Fruit fly (Drosophila melanogaster): ENCODE results near the gene wol.

wol gene

DNA sequence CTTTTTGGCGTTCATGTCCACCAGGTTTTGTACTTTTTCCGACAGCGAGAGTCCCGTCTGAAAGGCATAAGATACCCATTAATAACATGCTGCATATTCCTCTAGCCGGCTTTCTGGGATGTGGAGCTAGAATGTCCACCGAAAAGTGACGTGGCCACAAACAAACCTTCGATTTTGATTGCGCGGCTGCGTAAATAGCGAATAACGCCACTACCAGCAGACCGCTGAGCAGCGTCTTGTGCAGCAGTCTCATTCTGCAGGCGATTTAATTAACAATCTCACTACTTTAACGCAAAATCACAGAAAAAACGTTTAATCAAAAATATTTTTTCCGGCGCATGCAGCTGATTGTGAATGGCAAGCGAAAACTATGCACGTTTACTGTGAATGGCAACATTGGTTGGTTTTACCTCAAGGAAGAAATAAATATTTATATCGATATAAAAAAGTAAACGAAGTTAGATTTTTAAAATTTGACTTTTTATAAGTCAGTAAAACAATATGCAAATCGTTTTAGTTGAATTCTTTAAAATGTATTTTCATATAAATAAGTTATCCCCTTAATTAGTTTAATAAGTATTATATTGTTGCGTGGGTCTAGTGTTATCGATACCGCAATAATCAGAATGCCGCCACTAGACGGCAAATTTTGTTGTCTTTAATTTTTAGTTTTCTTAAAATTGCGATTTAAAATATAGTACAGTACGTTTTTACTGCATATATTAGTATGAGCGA, 5.2 kb upstream of the wol start, which contains the start of the genes Ostgamma and Mettl14 (continued):
- TF ChIP-seq Xbp1 (GFP tag; optimal IDR thresholded peaks at IDR 0.05) (peak; percentile 94), tio (GFP tag; optimal IDR thresholded peaks at IDR 0.05) (no peak), pfk (GFP tag; optimal IDR thresholded peaks at IDR 0.05) (no peak), CG4617 (GFP tag; optimal IDR thresholded peaks at IDR 0.05; ENCODE audit: borderline replicate concordance) (peak; percentile 76), fru (optimal IDR thresholded peaks at IDR 0.05) (no peak), HmgD (GFP tag; optimal IDR thresholded peaks at IDR 0.05) (no peak), CG16813 (GFP tag; IDR thresholded peaks at IDR 0.05; ENCODE audit: partially characterized antibody) (peak; percentile 72), CG2712 (tag; optimal IDR thresholded peaks at IDR 0.05) (peak; percentile 84), CG11093 (GFP tag; IDR thresholded peaks at IDR 0.05) (no peak), emc (GFP tag; optimal IDR thresholded peaks at IDR 0.05) (no peak), Doc3 (GFP tag; IDR thresholded peaks at IDR 0.05; ENCODE audit: partially characterized antibody) (peak; percentile 71), tna (GFP tag; IDR thresholded peaks at IDR 0.05; ENCODE audit: partially characterized antibody) (0 out of 2 replicates have a peak, but pooled peaks have one; percentile 5), CG17912 (GFP tag; optimal IDR thresholded peaks at IDR 0.05) (no peak), MESR4 (GFP tag; optimal IDR thresholded peaks at IDR 0.05) (peak; percentile 55), CG2116 (GFP tag; optimal IDR thresholded peaks at IDR 0.05) (peak; percentile 91), CG10979 (tag; optimal IDR thresholded peaks at IDR 0.05) (peak; percentile 14), stwl (tag; optimal IDR thresholded peaks at IDR 0.05) (peak; percentile 36), CG31441 (GFP tag; IDR thresholded peaks at IDR 0.05) (0 out of 2 replicates have a peak, but pooled peaks have one; percentile 32), CG34422 (GFP tag; IDR thresholded peaks at IDR 0.05) (peak; percentile 74; the same call in 2 of the 3 replicates), al (GFP tag; IDR thresholded peaks at IDR 0.05) (no peak), Med (GFP tag) (peak; percentile 25), zen (tag; optimal IDR thresholded peaks at IDR 0.05) (peak; percentile 3), cad (GFP tag; optimal IDR thresholded peaks at IDR 0.05) (no peak), cg (GFP tag; optimal IDR thresholded peaks at IDR 0.05) (no peak), CG9437 (GFP tag; optimal IDR thresholded peaks at IDR 0.05) (no peak), maf-S (GFP tag; optimal IDR thresholded peaks at IDR 0.05) (no peak), sug (tag; optimal IDR thresholded peaks at IDR 0.05) (peak; percentile 37), CG8388 (GFP tag; optimal IDR thresholded peaks at IDR 0.05) (peak; percentile 16), PHDP (tag; optimal IDR thresholded peaks at IDR 0.05) (peak; percentile 16), YL-1 (GFP tag; optimal IDR thresholded peaks at IDR 0.05) (peak; percentile 82), CG17829 (tag; optimal IDR thresholded peaks at IDR 0.05) (peak; percentile 41), lola (GFP tag; optimal IDR thresholded peaks at IDR 0.05) (peak in 1 of 3 experiments; percentile 31), CG18764 (GFP tag; optimal IDR thresholded peaks at IDR 0.05) (no peak), Gug (GFP tag; IDR thresholded peaks at IDR 0.05) (no peak), Scr (GFP tag; IDR thresholded peaks at IDR 0.05; ENCODE audit: partially characterized antibody) (peak; percentile 89), Dp (GFP tag; optimal IDR thresholded peaks at IDR 0.05) (peak; percentile 35), CG7271 (tag; optimal IDR thresholded peaks at IDR 0.05) (peak; percentile 12), ato (GFP tag; IDR thresholded peaks at IDR 0.05; ENCODE audit: partially characterized antibody) (no peak), E2f2 (GFP tag; IDR thresholded peaks at IDR 0.05) (0 out of 2 replicates have a peak, but pooled peaks have one; percentile 28), CG14860 (GFP tag; IDR thresholded peaks at IDR 0.05; ENCODE audit: partially characterized antibody) (peak; percentile 66; the same call in 2 of the 3 replicates), CG14050 (GFP tag; IDR thresholded peaks at IDR 0.05) (no peak), Sry-δ (GFP tag; optimal IDR thresholded peaks at IDR 0.05) (peak; percentile 74), MBD-R2 (GFP tag; IDR thresholded peaks at IDR 0.05) (peak; percentile 52), crp (GFP tag; optimal IDR thresholded peaks at IDR 0.05) (peak in 1 of 2 experiments; percentile 65), Ssrp (tag; optimal IDR thresholded peaks at IDR 0.05) (no peak), sna (GFP tag; IDR thresholded peaks at IDR 0.05; ENCODE audit: partially characterized antibody) (peak; percentile 83), zen2 (GFP tag; IDR thresholded peaks at IDR 0.05; ENCODE audit: partially characterized antibody) (peak; percentile 46; the same call in 1 of the 3 replicates)
